Worm (Caenorhabditis elegans) whole organism, L1 larva: ENCODE results near the gene C25H3.17.

Experiments used
- C04F5.9 ChIP-seq: sonication (generic microtip); optimal IDR thresholded peaks from 2 replicates; lab custom pipeline; 2016; ENCODE audit warnings: missing genetic modification characterization, missing compliant biosample characterization
- C16A3.4 ChIP-seq: fragments of 150-350 bp; optimal IDR thresholded peaks from 2 replicates; lab custom pipeline; 2014; ENCODE audit warnings: missing biosample characterization, missing genetic modification characterization
- F16B12.6 ChIP-seq: fragments of 150-350 bp; optimal IDR thresholded peaks from 2 replicates; lab custom pipeline; 2014; ENCODE audit warnings: missing biosample characterization, missing genetic modification characterization
- aha-1 ChIP-seq: fragments of 150-350 bp; optimal IDR thresholded peaks from 2 replicates; lab custom pipeline; 2014; ENCODE audit warnings: missing biosample characterization, missing genetic modification characterization
- alr-1 ChIP-seq: fragments of 200-800 bp; sonication (Bioruptor generic); optimal IDR thresholded peaks from 2 replicates; lab custom pipeline; 2018; ENCODE audit warnings: borderline replicate concordance, mild to moderate bottlenecking, missing genetic modification characterization, missing compliant biosample characterization
- aly-2 ChIP-seq: fragments of 150-350 bp; optimal IDR thresholded peaks from 2 replicates; lab custom pipeline; 2014; ENCODE audit warnings: missing biosample characterization, missing genetic modification characterization
- ama-1 ChIP-seq: fragments of 150-350 bp; optimal IDR thresholded peaks from 2 replicates; lab custom pipeline; 2014
- blmp-1 ChIP-seq: fragments of 150-350 bp; optimal IDR thresholded peaks from 2 replicates; lab custom pipeline; 2014; ENCODE audit warnings: missing biosample characterization, missing genetic modification characterization
- ceh-63 ChIP-seq: fragments of 200-800 bp; sonication (Bioruptor generic); optimal IDR thresholded peaks from 2 replicates; lab custom pipeline; 2018; ENCODE audit warnings: mild to moderate bottlenecking, missing genetic modification characterization, missing compliant biosample characterization
- ceh-88 ChIP-seq: fragments of 200-800 bp; sonication (Bioruptor generic); IDR thresholded peaks from 2 replicates; pipeline ENCODE4 v1.3.6; 2022; ENCODE audit warnings: missing genetic modification characterization, missing compliant biosample characterization
- egl-27 ChIP-seq, 2 experiments: fragments of 150-350 bp in 1 of 2; sonication (generic microtip); optimal IDR thresholded peaks; 3 replicates each; lab custom pipeline; 2017 to 2018; ENCODE audit warnings: missing biosample characterization in 2 of 2, missing genetic modification characterization in 2 of 2, missing genetic modification reagents in 2 of 2
- elt-3 ChIP-seq, 6 experiments: fragments of 150-350 bp in 1 of 6; sonication (generic microtip); optimal IDR thresholded peaks; 2 replicates each; lab custom pipeline; 2017 to 2018; ENCODE audit warnings: missing biosample characterization in 6 of 6, missing genetic modification characterization in 6 of 6, inconsistent platforms in 1 of 6
- fkh-4 ChIP-seq: sonication (generic microtip); optimal IDR thresholded peaks from 2 replicates; lab custom pipeline; 2016; ENCODE audit warnings: missing compliant biosample characterization, missing genetic modification characterization, borderline replicate concordance
- fkh-8 ChIP-seq: sonication (generic microtip); optimal IDR thresholded peaks from 2 replicates; lab custom pipeline; 2016; ENCODE audit warnings: mild to moderate bottlenecking, missing genetic modification characterization, missing compliant biosample characterization
- hlh-17 ChIP-seq: fragments of 200-800 bp; sonication (Bioruptor generic); optimal IDR thresholded peaks from 2 replicates; lab custom pipeline; 2018; ENCODE audit warnings: missing genetic modification characterization, mild to moderate bottlenecking, missing compliant biosample characterization, moderate library complexity, borderline replicate concordance
- hlh-4 ChIP-seq: sonication (generic microtip); optimal IDR thresholded peaks from 2 replicates; lab custom pipeline; 2016; ENCODE audit warnings: mild to moderate bottlenecking, missing genetic modification characterization, missing compliant biosample characterization
- irx-1 ChIP-seq: sonication (generic microtip); optimal IDR thresholded peaks from 2 replicates; lab custom pipeline; 2016; ENCODE audit warnings: missing genetic modification characterization, missing compliant biosample characterization
- jun-1 ChIP-seq: fragments of 150-350 bp; optimal IDR thresholded peaks from 2 replicates; lab custom pipeline; 2014; ENCODE audit warnings: missing biosample characterization, missing genetic modification reagents, missing genetic modification characterization
- lin-13 ChIP-seq: fragments of 150-350 bp; optimal IDR thresholded peaks from 2 replicates; lab custom pipeline; 2014; ENCODE audit warnings: missing biosample characterization, missing genetic modification reagents, missing genetic modification characterization
- lin-14 ChIP-seq: fragments of 200-800 bp; sonication (Bioruptor generic); optimal IDR thresholded peaks from 2 replicates; lab custom pipeline; 2018; ENCODE audit warnings: mild to moderate bottlenecking, missing genetic modification characterization, moderate library complexity, missing compliant biosample characterization
- lin-15B ChIP-seq: fragments of 150-350 bp; sonication (generic microtip); optimal IDR thresholded peaks from 3 replicates; lab custom pipeline; 2014; ENCODE audit warnings: missing biosample characterization, missing genetic modification characterization
- lin-35 ChIP-seq, 2 experiments: fragments of 150-350 bp; optimal IDR thresholded peaks; 2 replicates each; lab custom pipeline; 2014; ENCODE audit warnings: missing biosample characterization in 2 of 2, missing genetic modification characterization in 2 of 2, missing genetic modification reagents in 2 of 2
- lsy-2 ChIP-seq, 2 experiments: fragments of 150-350 bp; optimal IDR thresholded peaks; 2 replicates each; lab custom pipeline; 2014; ENCODE audit warnings: missing biosample characterization in 2 of 2, missing genetic modification characterization in 2 of 2
- mab-9 ChIP-seq: fragments of 200-800 bp; sonication (Bioruptor generic); IDR thresholded peaks from 2 replicates; pipeline ENCODE4 v1.3.6; 2022; ENCODE audit warnings: missing genetic modification reagents, missing genetic modification characterization, missing compliant biosample characterization
- mdl-1 ChIP-seq, 2 experiments: fragments of 150-350 bp; optimal IDR thresholded peaks; 2 replicates each; lab custom pipeline; 2014 to 2017; ENCODE audit warnings: missing biosample characterization in 2 of 2, missing genetic modification characterization in 2 of 2, inconsistent platforms in 1 of 2
- mef-2 ChIP-seq: fragments of 150-350 bp; optimal IDR thresholded peaks from 2 replicates; lab custom pipeline; 2014; ENCODE audit warnings: missing biosample characterization, missing genetic modification characterization
- mep-1 ChIP-seq: fragments of 150-350 bp; optimal IDR thresholded peaks from 2 replicates; lab custom pipeline; 2014; ENCODE audit warnings: missing biosample characterization, missing genetic modification characterization
- nhr-12 ChIP-seq: sonication (generic microtip); optimal IDR thresholded peaks from 2 replicates; lab custom pipeline; 2017; ENCODE audit warnings: missing biosample characterization, missing genetic modification characterization
- nhr-20 ChIP-seq: sonication (generic microtip); optimal IDR thresholded peaks from 2 replicates; lab custom pipeline; 2016; ENCODE audit warnings: mild to moderate bottlenecking, missing genetic modification characterization, missing compliant biosample characterization
- nhr-28 ChIP-seq: fragments of 150-350 bp; optimal IDR thresholded peaks from 2 replicates; lab custom pipeline; 2014; ENCODE audit warnings: missing biosample characterization, missing genetic modification characterization
- nhr-47 ChIP-seq: sonication (generic microtip); optimal IDR thresholded peaks from 2 replicates; lab custom pipeline; 2016; ENCODE audit warnings: mild to moderate bottlenecking, missing genetic modification characterization, moderate library complexity, missing compliant biosample characterization
- nhr-71 ChIP-seq: sonication (generic microtip); optimal IDR thresholded peaks from 2 replicates; lab custom pipeline; 2016; ENCODE audit warnings: mild to moderate bottlenecking, missing genetic modification characterization, moderate library complexity, missing compliant biosample characterization
- nhr-84 ChIP-seq: sonication (generic microtip); optimal IDR thresholded peaks from 2 replicates; lab custom pipeline; 2017; ENCODE audit warnings: missing biosample characterization, missing genetic modification characterization
- nhr-85 ChIP-seq: sonication (generic microtip); peaks from one replicate; lab custom pipeline; 2016; ENCODE audit warnings: missing genetic modification characterization, inconsistent platforms, missing compliant biosample characterization
- pag-3 ChIP-seq: sonication (generic microtip); optimal IDR thresholded peaks from 2 replicates; lab custom pipeline; 2017; ENCODE audit warnings: missing genetic modification characterization, mild to moderate bottlenecking, missing compliant biosample characterization, antibody characterized with exemption, borderline replicate concordance; ENCODE audit not compliant: insufficient read depth
- pax-3 ChIP-seq: fragments of 200-800 bp; sonication (Bioruptor generic); optimal IDR thresholded peaks from 2 replicates; lab custom pipeline; 2018; ENCODE audit warnings: mild to moderate bottlenecking, missing genetic modification characterization, moderate library complexity, missing compliant biosample characterization
- snu-23 ChIP-seq: sonication (generic microtip); optimal IDR thresholded peaks from 2 replicates; lab custom pipeline; 2016; ENCODE audit warnings: missing genetic modification characterization, missing compliant biosample characterization
- sox-4 ChIP-seq: sonication (generic microtip); optimal IDR thresholded peaks from 2 replicates; lab custom pipeline; 2016; ENCODE audit warnings: missing genetic modification characterization, missing compliant biosample characterization
- sptf-1 ChIP-seq: fragments of 150-350 bp; optimal IDR thresholded peaks from 2 replicates; lab custom pipeline; 2014; ENCODE audit warnings: missing biosample characterization, missing genetic modification characterization
- swsn-7 ChIP-seq: sonication (generic microtip); optimal IDR thresholded peaks from 2 replicates; lab custom pipeline; 2016; ENCODE audit warnings: missing genetic modification characterization, missing compliant biosample characterization
- tbx-2 ChIP-seq: sonication (generic microtip); optimal IDR thresholded peaks from 2 replicates; lab custom pipeline; 2016; ENCODE audit warnings: missing genetic modification characterization, missing compliant biosample characterization
- tlp-1 ChIP-seq: fragments of 150-350 bp; optimal IDR thresholded peaks from 2 replicates; lab custom pipeline; 2014; ENCODE audit warnings: missing biosample characterization, missing genetic modification characterization
- unc-62 ChIP-seq: fragments of 150-350 bp; optimal IDR thresholded peaks from 2 replicates; lab custom pipeline; 2014; ENCODE audit warnings: missing biosample characterization, missing genetic modification reagents, missing genetic modification characterization
- unc-86 ChIP-seq: sonication (generic microtip); optimal IDR thresholded peaks from 2 replicates; lab custom pipeline; 2016; ENCODE audit warnings: missing genetic modification characterization, missing compliant biosample characterization
- vab-15 ChIP-seq: sonication (generic microtip); optimal IDR thresholded peaks from 2 replicates; lab custom pipeline; 2017; ENCODE audit warnings: missing genotype, mild to moderate bottlenecking, missing genetic modification characterization, missing compliant biosample characterization
- xbp-1 ChIP-seq: sonication (generic microtip); optimal IDR thresholded peaks from 2 replicates; lab custom pipeline; 2016; ENCODE audit warnings: missing genetic modification characterization, missing compliant biosample characterization
- zip-4 ChIP-seq: fragments of 200-800 bp; sonication (Bioruptor generic); optimal IDR thresholded peaks from 2 replicates; lab custom pipeline; 2018; ENCODE audit warnings: mild to moderate bottlenecking, missing genetic modification characterization, moderate library complexity, missing compliant biosample characterization
- ztf-11 ChIP-seq, 2 experiments: sonication (generic microtip); optimal IDR thresholded peaks; 2 replicates each; lab custom pipeline; 2016 to 2017; ENCODE audit warnings: missing genetic modification characterization in 2 of 2, missing biosample characterization in 1 of 2, missing compliant biosample characterization in 1 of 2

Gene C25H3.17

DNA sequence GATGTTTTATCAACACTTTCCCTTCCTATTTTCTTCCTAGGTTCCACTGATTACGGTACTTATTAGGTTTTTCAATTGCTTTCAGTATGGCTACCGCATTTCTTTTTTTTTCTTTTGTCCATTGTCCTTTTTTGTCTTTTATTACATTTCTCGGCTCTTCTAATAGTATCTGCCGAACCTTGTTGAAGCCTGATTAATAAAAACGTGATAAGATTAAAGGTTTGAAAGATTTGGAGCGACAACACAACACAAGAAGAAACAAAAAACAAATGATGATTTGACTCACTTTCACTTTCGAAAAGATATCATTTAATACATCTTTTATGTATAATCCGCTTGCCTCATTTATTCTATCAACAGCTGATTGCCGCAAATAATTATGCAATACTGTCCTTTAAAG lies 4.5 kb downstream of the C25H3.17 start, which contains the start of gene C25H3.15:
Gene C25H3.15 (plus strand): TSS at position 301 of the 400 bp plus-strand sequence.
- TF ChIP-seq pax-3 (tag; lab: Kevin White, UChicago) (no peak), nhr-84 (tag; lab: Kevin White, UChicago) (no peak), lsy-2 (tag; optimal IDR thresholded peaks at IDR 0.05; lab: Kevin White, UChicago) (no peak), tbx-2 (tag; lab: Kevin White, UChicago) (no peak), ceh-88 (GFP tag; lab: Robert Waterston, UW) (no peak), ceh-63 (GFP tag; lab: Kevin White, UChicago) (no peak), lin-13 (GFP tag; lab: Kevin White, UChicago) (no peak), ztf-11 (tag; optimal IDR thresholded peaks at IDR 0.05; lab: Kevin White, UChicago) (no peak), C04F5.9 (tag; lab: Kevin White, UChicago) (no peak), fkh-4 (tag; lab: Kevin White, UChicago) (no peak), lin-14 (GFP tag; lab: Kevin White, UChicago) (no peak), lin-15B (tag; lab: Kevin White, UChicago) (no peak), mep-1 (tag; lab: Kevin White, UChicago) (no peak), swsn-7 (tag; lab: Kevin White, UChicago) (no peak), nhr-85 (no peak), jun-1 (tag; lab: Kevin White, UChicago) (no peak), irx-1 (no peak), pag-3 (no peak), egl-27 (tag; optimal IDR thresholded peaks at IDR 0.05; lab: Kevin White, UChicago) (no peak), tlp-1 (no peak)

ce11 chrII:5663180-5663791 lies 6.2 kb downstream of the C25H3.17 start:
- TF ChIP-seq nhr-71 (tag; lab: Kevin White, UChicago) (peak; percentile 43), snu-23 (GFP tag; lab: Kevin White, UChicago) (peak; percentile 41), F16B12.6 (tag; lab: Kevin White, UChicago) (no peak), lin-14 (GFP tag; lab: Kevin White, UChicago) (peak; percentile 55), nhr-47 (peak; percentile 24), nhr-20 (tag; lab: Kevin White, UChicago) (peak; percentile 0), mef-2 (tag; lab: Kevin White, UChicago) (peak; percentile 48), mdl-1 (tag; optimal IDR thresholded peaks at IDR 0.05; lab: Kevin White, UChicago) (no peak), vab-15 (tag; lab: Kevin White, UChicago) (no peak), alr-1 (tag; lab: Kevin White, UChicago) (no peak), unc-86 (tag; lab: Kevin White, UChicago) (no peak), blmp-1 (peak; percentile 59), lsy-2 (tag; optimal IDR thresholded peaks at IDR 0.05; lab: Kevin White, UChicago) (peak; percentile 20 to 29), lin-35 (GFP tag; optimal IDR thresholded peaks at IDR 0.05; lab: Kevin White, UChicago) (peak in 1 of 2 experiments; percentile 6), elt-3 (tag; optimal IDR thresholded peaks at IDR 0.05; lab: Kevin White, UChicago) (peak in 1 of 6 experiments; percentile 31), xbp-1 (tag; lab: Kevin White, UChicago) (peak; percentile 2)

ce11 chrII:5661735-5662177 lies 7.7 kb downstream of the C25H3.17 start:
- TF ChIP-seq ceh-63 (GFP tag; lab: Kevin White, UChicago) (no peak), sox-4 (peak; percentile 48), lin-14 (GFP tag; lab: Kevin White, UChicago) (peak; percentile 88), mef-2 (tag; lab: Kevin White, UChicago) (peak; percentile 76), C16A3.4 (peak; percentile 85), fkh-8 (peak; percentile 92), hlh-17 (GFP tag; lab: Kevin White, UChicago) (no peak), nhr-12 (tag; lab: Kevin White, UChicago) (no peak), sptf-1 (tag; lab: Kevin White, UChicago) (no peak), zip-4 (GFP tag; lab: Kevin White, UChicago) (peak; percentile 45), hlh-4 (no peak), jun-1 (tag; lab: Kevin White, UChicago) (peak; percentile 62), ama-1 (peak; percentile 99), nhr-71 (tag; lab: Kevin White, UChicago) (peak; percentile 93), pax-3 (tag; lab: Kevin White, UChicago) (peak; percentile 86), lsy-2 (tag; optimal IDR thresholded peaks at IDR 0.05; lab: Kevin White, UChicago) (peak; percentile 77 to 88), aly-2 (tag; lab: Kevin White, UChicago) (peak; percentile 66), mdl-1 (tag; optimal IDR thresholded peaks at IDR 0.05; lab: Kevin White, UChicago) (peak in 1 of 2 experiments; percentile 53), aha-1 (tag; lab: Kevin White, UChicago) (no peak), unc-62 (GFP tag; lab: Kevin White, UChicago) (no peak), nhr-28 (tag; lab: Kevin White, UChicago) (no peak), mab-9 (GFP tag; lab: Robert Waterston, UW) (peak; percentile 71)
